Worm (Caenorhabditis elegans) whole organism, young adult: Measurements from ENCODE around the gene K07E3.1.
A peak's percentile ranks its signal among the peaks of the same experiment; 100 is the strongest.

Experiments used
- F10E7.11 ChIP-seq: sonication (generic microtip); optimal IDR thresholded peaks from 2 replicates; lab custom pipeline; 2017; ENCODE audit warnings: mild to moderate bottlenecking, missing genetic modification characterization, moderate library complexity, missing compliant biosample characterization
- F33H1.4 ChIP-seq: fragments of 200-800 bp; sonication (Bioruptor generic); IDR thresholded peaks from 2 replicates; pipeline ENCODE4 v1.3.6; 2022; ENCODE audit warnings: missing genetic modification reagents, missing genetic modification characterization, missing compliant biosample characterization
- F52B5.7 ChIP-seq: sonication (generic microtip); optimal IDR thresholded peaks from 2 replicates; lab custom pipeline; 2016; ENCODE audit warnings: mild to moderate bottlenecking, missing genetic modification characterization, missing compliant biosample characterization
- Y56A3A.18 ChIP-seq: fragments of 200-800 bp; sonication (Bioruptor generic); IDR thresholded peaks from 2 replicates; pipeline ENCODE4 v1.3.6; 2022; ENCODE audit warnings: missing genetic modification reagents, missing genetic modification characterization, missing compliant biosample characterization
- Y79H2A.3 ChIP-seq: fragments of 200-800 bp; sonication (Bioruptor generic); conservative IDR thresholded peaks from 2 replicates; pipeline ENCODE4 v1.3.6; 2022; ENCODE audit warnings: missing genetic modification reagents, missing genetic modification characterization, missing compliant biosample characterization
- akir-1 ChIP-seq: fragments of 200-800 bp; sonication (Bioruptor generic); optimal IDR thresholded peaks from 2 replicates; lab custom pipeline; 2018; ENCODE audit warnings: mild to moderate bottlenecking, missing genetic modification characterization, moderate library complexity, missing compliant biosample characterization
- attf-5 ChIP-seq: fragments of 200-800 bp; sonication (Bioruptor generic); optimal IDR thresholded peaks from 2 replicates; lab custom pipeline; 2018; ENCODE audit warnings: mild to moderate bottlenecking, missing genetic modification characterization, missing compliant biosample characterization
- cebp-1 ChIP-seq, 2 experiments: fragments of 200-800 bp in 1 of 2; sonication (Bioruptor generic) in 1 of 2; sonication (generic microtip) in 1 of 2; IDR thresholded peaks in 1 of 2; optimal IDR thresholded peaks in 1 of 2; 2 replicates each; pipeline versions ENCODE4 v1.3.6 to Lab custom; 2017 to 2022; ENCODE audit warnings: missing compliant biosample characterization in 2 of 2, missing genetic modification characterization in 2 of 2, mild to moderate bottlenecking in 1 of 2, missing genetic modification reagents in 1 of 2, moderate library complexity in 1 of 2
- cebp-2 ChIP-seq: fragments of 200-800 bp; sonication (Bioruptor generic); IDR thresholded peaks from 2 replicates; pipeline ENCODE4 v1.3.6; 2022; ENCODE audit warnings: missing genetic modification characterization, missing compliant biosample characterization
- ceh-100 ChIP-seq: fragments of 200-800 bp; sonication (Bioruptor generic); IDR thresholded peaks from 2 replicates; pipeline ENCODE4 v1.3.6; 2022; ENCODE audit warnings: missing genetic modification reagents, missing genetic modification characterization, missing compliant biosample characterization
- ceh-27 ChIP-seq: fragments of 200-800 bp; sonication (Bioruptor generic); optimal IDR thresholded peaks from 2 replicates; lab custom pipeline; 2018; ENCODE audit warnings: mild to moderate bottlenecking, missing genetic modification characterization, moderate library complexity, missing compliant biosample characterization
- hmg-1.2 ChIP-seq: fragments of 200-800 bp; sonication (Bioruptor generic); IDR thresholded peaks from 2 replicates; pipeline ENCODE4 v1.3.6; 2022; ENCODE audit warnings: missing genetic modification reagents, missing genetic modification characterization, missing compliant biosample characterization
- let-526 ChIP-seq: fragments of 200-800 bp; sonication (Bioruptor generic); IDR thresholded peaks from 2 replicates; pipeline ENCODE4 v1.3.6; 2022; ENCODE audit warnings: missing genetic modification reagents, missing genetic modification characterization, missing compliant biosample characterization
- lin-54 ChIP-seq: fragments of 200-800 bp; sonication (Bioruptor generic); optimal IDR thresholded peaks from 2 replicates; lab custom pipeline; 2018; ENCODE audit warnings: mild to moderate bottlenecking, missing genetic modification characterization, missing compliant biosample characterization
- lsl-1 ChIP-seq: fragments of 200-800 bp; sonication (Bioruptor generic); optimal IDR thresholded peaks from 2 replicates; lab custom pipeline; 2018; ENCODE audit warnings: mild to moderate bottlenecking, missing genetic modification characterization, moderate library complexity, missing compliant biosample characterization
- nfyb-1 ChIP-seq: fragments of 200-800 bp; sonication (Bioruptor generic); IDR thresholded peaks from 2 replicates; pipeline ENCODE4 v1.3.6; 2022; ENCODE audit warnings: missing genetic modification reagents, missing genetic modification characterization, missing compliant biosample characterization
- nhr-120 ChIP-seq: fragments of 200-800 bp; sonication (Bioruptor generic); IDR thresholded peaks from 2 replicates; pipeline ENCODE4 v1.3.6; 2022; ENCODE audit warnings: missing genetic modification characterization, missing compliant biosample characterization
- nhr-80 ChIP-seq: sonication (generic microtip); optimal IDR thresholded peaks from 2 replicates; lab custom pipeline; 2016; ENCODE audit warnings: missing genetic modification characterization, missing compliant biosample characterization
- pha-4 ChIP-seq: fragments of 150-350 bp; sonication (generic microtip); optimal IDR thresholded peaks from 2 replicates; lab custom pipeline; 2014; ENCODE audit warnings: missing biosample characterization, missing genetic modification reagents, missing genetic modification characterization
- rcor-1 ChIP-seq: fragments of 200-800 bp; sonication (Bioruptor generic); IDR thresholded peaks from 2 replicates; pipeline ENCODE4 v1.3.6; 2022; ENCODE audit warnings: missing genetic modification reagents, missing genetic modification characterization, missing compliant biosample characterization
- rec-8 ChIP-seq, 2 experiments: sonication (generic microtip); optimal IDR thresholded peaks; 2 replicates each; lab custom pipeline; 2016; ENCODE audit warnings: mild to moderate bottlenecking in 2 of 2, missing genetic modification characterization in 2 of 2, missing genetic modification reagents in 2 of 2, missing genotype in 2 of 2, missing biosample characterization in 1 of 2, missing compliant biosample characterization in 1 of 2, moderate library complexity in 1 of 2
- repo-1 ChIP-seq: sonication (generic microtip); optimal IDR thresholded peaks from 2 replicates; lab custom pipeline; 2017; ENCODE audit warnings: mild to moderate bottlenecking, missing genetic modification characterization, missing compliant biosample characterization
- rpc-1 ChIP-seq, 2 experiments: fragments of 150-350 bp in 1 of 2; sonication (generic microtip) in 1 of 2; optimal IDR thresholded peaks; 2 replicates each; lab custom pipeline; 2014 to 2018; ENCODE audit warnings: missing biosample characterization in 1 of 2, missing genetic modification characterization in 1 of 2, missing genetic modification reagents in 1 of 2, missing genotype in 1 of 2
- snpc-1.3 ChIP-seq: sonication (generic microtip); optimal IDR thresholded peaks from 2 replicates; lab custom pipeline; 2017; ENCODE audit warnings: missing genetic modification characterization, mild to moderate bottlenecking, missing compliant biosample characterization, antibody characterized with exemption, moderate library complexity, missing genotype, missing genetic modification reagents; ENCODE audit not compliant: insufficient read depth
- somi-1 ChIP-seq: fragments of 200-800 bp; sonication (Bioruptor generic); optimal IDR thresholded peaks from 2 replicates; lab custom pipeline; 2018; ENCODE audit warnings: mild to moderate bottlenecking, missing genetic modification characterization, missing compliant biosample characterization
- tlf-1 ChIP-seq: fragments of 200-800 bp; sonication (Bioruptor generic); optimal IDR thresholded peaks from 2 replicates; lab custom pipeline; 2018; ENCODE audit warnings: mild to moderate bottlenecking, missing genetic modification characterization, missing compliant biosample characterization
- zfh-2 ChIP-seq: fragments of 200-800 bp; sonication (Bioruptor generic); conservative IDR thresholded peaks from 2 replicates; pipeline ENCODE4 v1.3.6; 2022; ENCODE audit warnings: missing genetic modification reagents, missing genetic modification characterization, missing compliant biosample characterization
- ztf-22 ChIP-seq: fragments of 200-800 bp; sonication (Bioruptor generic); optimal IDR thresholded peaks from 2 replicates; lab custom pipeline; 2018; ENCODE audit warnings: mild to moderate bottlenecking, missing genetic modification characterization, moderate library complexity, missing compliant biosample characterization

K07E3.1 gene

ce11 chrX:8110193-8110592 lies at the start of gene K07E3.1:
Gene K07E3.1 (plus strand): TSS chrX:8110439.
- TF ChIP-seq akir-1 (peak; percentile 9), repo-1 (tag; lab: Kevin White, UChicago) (no peak)
- TF ChIP-seq, all 124 proteins: peak for 1

ce11 chrX:8060823-8061222 lies 49.4 kb upstream of the K07E3.1 start, which contains the start of gene C18A11.3:
Gene C18A11.3 (plus strand): TSS chrX:8061123.
- TF ChIP-seq nhr-120 (no peak), Y79H2A.3 (GFP tag; lab: Robert Waterston, UW) (no peak), nfyb-1 (GFP tag; lab: Robert Waterston, UW) (no peak), ceh-100 (GFP tag; lab: Robert Waterston, UW) (no peak), F10E7.11 (tag; lab: Kevin White, UChicago) (no peak), Y56A3A.18 (GFP tag; lab: Robert Waterston, UW) (no peak), let-526 (GFP tag; lab: Robert Waterston, UW) (no peak), F33H1.4 (GFP tag; lab: Robert Waterston, UW) (no peak), tlf-1 (GFP tag; lab: Kevin White, UChicago) (no peak)
- TF ChIP-seq, all 124 proteins: peak for 0

- TF ChIP-seq pha-4 (tag; lab: Kevin White, UChicago): no peak
- no peak for TF ChIP-seq F10E7.11 (tag; lab: Kevin White, UChicago)
- no peak for TF ChIP-seq rcor-1 (GFP tag; lab: Robert Waterston, UW)
- no peak for TF ChIP-seq nhr-80 (tag; lab: Kevin White, UChicago)
- TF ChIP-seq rpc-1 (optimal IDR thresholded peaks at IDR 0.05; lab: Kevin White, UChicago): no peak
- no peak for TF ChIP-seq rpc-1 (tag; optimal IDR thresholded peaks at IDR 0.05; lab: Kevin White, UChicago)
- no peak for TF ChIP-seq cebp-2
- TF ChIP-seq zfh-2 (GFP tag; lab: Robert Waterston, UW): no peak
- no peak for TF ChIP-seq hmg-1.2
- TF ChIP-seq snpc-1.3 (tag; lab: Kevin White, UChicago): no peak
- TF ChIP-seq, all 124 proteins: peak for 0
These were observed 43.0 kb upstream of the K07E3.1 start, which contains the start of gene C18A11.2 for ce11 chrX:8067268-8067667. Gene C18A11.2 (plus strand): TSS chrX:8067568.

- TF ChIP-seq attf-5 (GFP tag; lab: Kevin White, UChicago) (peak; percentile 36), ztf-22 (GFP tag; lab: Kevin White, UChicago) (peak; percentile 37), nhr-80 (tag; lab: Kevin White, UChicago) (peak; percentile 82), pha-4 (tag; lab: Kevin White, UChicago) (peak; percentile 90), ceh-27 (GFP tag; lab: Kevin White, UChicago) (no peak), cebp-1 (GFP tag; IDR thresholded peaks at IDR 0.05; lab: Robert Waterston, UW) (peak; percentile 97), cebp-1 (tag; optimal IDR thresholded peaks at IDR 0.05; lab: Kevin White, UChicago) (peak; percentile 98), rec-8 (tag; optimal IDR thresholded peaks at IDR 0.05; lab: Kevin White, UChicago) (no peak)
These were observed 40.9 kb upstream of the K07E3.1 start, which contains the start of gene C18A11.1 for ce11 chrX:8069293-8069692. Gene C18A11.1 (plus strand): TSS chrX:8069328.

ce11 chrX:8074527-8074926 lies 35.7 kb upstream of the K07E3.1 start:
- no peak for TF ChIP-seq lin-54 (GFP tag; lab: Kevin White, UChicago)
- TF ChIP-seq lsl-1 (GFP tag; lab: Kevin White, UChicago): no peak
- peak; percentile 80 for TF ChIP-seq nhr-80 (tag; lab: Kevin White, UChicago)
- no peak for TF ChIP-seq F52B5.7 (tag; lab: Kevin White, UChicago)
- no peak for TF ChIP-seq somi-1
